Worm (Caenorhabditis elegans): ENCODE measurements around the gene F23B12.7.

- TF ChIP-seq snpc-4 (GFP tag; optimal IDR thresholded peaks at IDR 0.05) (no peak), snpc-4 (tag; optimal IDR thresholded peaks at IDR 0.05) (no peak), B0019.2 (GFP tag; conservative IDR thresholded peaks at IDR 0.05) (no peak), hlh-26 (GFP tag; conservative IDR thresholded peaks at IDR 0.05) (no peak), mel-28 (tag; optimal IDR thresholded peaks at IDR 0.05; ENCODE audit: borderline replicate concordance) (no peak), aptf-2 (GFP tag; conservative IDR thresholded peaks at IDR 0.05) (no peak), ama-1 (optimal IDR thresholded peaks at IDR 0.05) (no peak), ama-1 (GFP tag; optimal IDR thresholded peaks at IDR 0.05) (no peak)
Measured at ce11 chrV:14436195-14436594, 13.3 kb upstream of the F23B12.7 start.

Measured in whole organism, young adult.